Fruit fly (Drosophila melanogaster) Kc167 (cell line): ENCODE measurements around the gene CG16772.

Experiments
- Myc ChIP-seq: fragments of >200 bp; optimal IDR thresholded peaks from 2 replicates; lab custom pipeline; 2017; ENCODE audit warnings: missing external identifiers
- Sin3A ChIP-seq: fragments of >200 bp; optimal IDR thresholded peaks from 2 replicates; lab custom pipeline; 2018; ENCODE audit warnings: missing external identifiers
- h ChIP-seq: fragments of >200 bp; optimal IDR thresholded peaks from 3 replicates; lab custom pipeline; 2018; ENCODE audit warnings: missing external identifiers
- insv ChIP-seq: fragments of >200 bp; optimal IDR thresholded peaks from 3 replicates; lab custom pipeline; 2018; ENCODE audit warnings: missing external identifiers
- psq ChIP-seq: fragments of >200 bp; optimal IDR thresholded peaks from 2 replicates; lab custom pipeline; 2017; ENCODE audit warnings: missing external identifiers
- ttk ChIP-seq: sonication (Bioruptor generic); optimal IDR thresholded peaks from 2 replicates; lab custom pipeline; 2017; ENCODE audit warnings: missing external identifiers

- no peak for TF ChIP-seq h (lab: Kevin White, UChicago)
- TF ChIP-seq Sin3A (lab: Kevin White, UChicago): no peak
- no peak for TF ChIP-seq Myc (lab: Kevin White, UChicago)
- TF ChIP-seq psq: no peak
- no peak for TF ChIP-seq ttk (lab: Kevin White, UChicago)
- no peak for TF ChIP-seq insv
These were observed 14.4 kb upstream of the CG16772 start for dm6 chr2L:19947992-19948524.
